Fruit fly (Drosophila melanogaster) whole organism, embryonic: Measurements from ENCODE around the gene Hgsnat.

ENCODE experiments used
- Aef1 ChIP-seq: fragments of 200-800 bp; sonication (Bioruptor generic); IDR thresholded peaks from 3 replicates; pipeline ENCODE4 v1.3.6; 2022; ENCODE audit warnings: missing biosample characterization, missing genetic modification characterization
- CG11456 ChIP-seq: fragments of 200-800 bp; sonication (Bioruptor generic); IDR thresholded peaks from 3 replicates; pipeline ENCODE4 v1.3.6; 2022; ENCODE audit warnings: missing biosample characterization, missing genetic modification characterization
- CG12071 ChIP-seq: fragments of 200-800 bp; sonication (Bioruptor generic); optimal IDR thresholded peaks from 3 replicates; lab custom pipeline; 2018; ENCODE audit warnings: missing biosample characterization, mild to moderate bottlenecking, missing genetic modification characterization
- CG12391 ChIP-seq: fragments of 200-800 bp; sonication (Bioruptor generic); optimal IDR thresholded peaks from 3 replicates; lab custom pipeline; 2018; ENCODE audit warnings: missing biosample characterization, mild to moderate bottlenecking, missing genetic modification characterization, moderate library complexity
- CG1647 ChIP-seq: fragments of 200-800 bp; sonication (Bioruptor generic); optimal IDR thresholded peaks from 3 replicates; lab custom pipeline; 2016; ENCODE audit warnings: missing biosample characterization, missing genetic modification characterization
- CG18262 ChIP-seq: fragments of 200-800 bp; optimal IDR thresholded peaks from 3 replicates; lab custom pipeline; 2019; ENCODE audit warnings: missing biosample characterization, mild to moderate bottlenecking, missing genetic modification characterization, moderate library complexity
- CG18476 ChIP-seq: fragments of 200-800 bp; sonication (Bioruptor generic); optimal IDR thresholded peaks from 2 replicates; lab custom pipeline; 2016; ENCODE audit warnings: missing biosample characterization, mild to moderate bottlenecking, missing genetic modification characterization
- CG2678 ChIP-seq: fragments of 200-800 bp; sonication (Bioruptor generic); optimal IDR thresholded peaks from 3 replicates; lab custom pipeline; 2019; ENCODE audit warnings: missing biosample characterization, mild to moderate bottlenecking, missing genetic modification characterization, moderate library complexity
- CG32772 ChIP-seq: fragments of 200-800 bp; sonication (Bioruptor generic); IDR thresholded peaks from 2 replicates; pipeline ENCODE4 v1.3.6; 2022; ENCODE audit warnings: missing biosample characterization, missing genetic modification characterization
- CG34224 ChIP-seq: fragments of 200-800 bp; sonication (Bioruptor generic); IDR thresholded peaks from 3 replicates; pipeline ENCODE4 v1.3.6; 2022; ENCODE audit warnings: missing biosample characterization, missing genetic modification characterization; ENCODE audit not compliant: partially characterized antibody
- CG5245 ChIP-seq: fragments of 200-800 bp; sonication (Bioruptor generic); optimal IDR thresholded peaks from 3 replicates; lab custom pipeline; 2016; ENCODE audit warnings: missing biosample characterization, missing genetic modification characterization
- CG8281 ChIP-seq: fragments of 200-800 bp; sonication (Bioruptor generic); optimal IDR thresholded peaks from 2 replicates; lab custom pipeline; 2018; ENCODE audit warnings: missing biosample characterization, mild to moderate bottlenecking, missing genetic modification characterization, moderate library complexity
- CG8290 ChIP-seq, 3 experiments: fragments of 200-800 bp; sonication (Bioruptor generic); optimal IDR thresholded peaks; 2 replicates each; lab custom pipeline; 2016 to 2019; ENCODE audit warnings: missing biosample characterization in 3 of 3, missing genetic modification characterization in 3 of 3, mild to moderate bottlenecking in 2 of 3, moderate library complexity in 1 of 3
- CG9932 ChIP-seq: fragments of 200-800 bp; sonication (Bioruptor generic); IDR thresholded peaks from 2 replicates; pipeline ENCODE4 v1.3.6; 2022; ENCODE audit warnings: missing biosample characterization, missing genetic modification characterization
- Chrac-16 ChIP-seq: fragments of 200-800 bp; sonication (Bioruptor generic); optimal IDR thresholded peaks from 3 replicates; lab custom pipeline; 2016; ENCODE audit warnings: missing biosample characterization, missing genetic modification characterization
- D19A ChIP-seq: fragments of 200-800 bp; optimal IDR thresholded peaks from 3 replicates; lab custom pipeline; 2019; ENCODE audit warnings: missing biosample characterization, mild to moderate bottlenecking, missing genetic modification characterization, moderate library complexity
- E2f1 ChIP-seq: fragments of 200-800 bp; sonication (Bioruptor generic); IDR thresholded peaks from 2 replicates; pipeline ENCODE4 v1.3.6; 2022; ENCODE audit warnings: missing biosample characterization, missing genetic modification characterization
- HLH3B ChIP-seq: fragments of 200-800 bp; sonication (Bioruptor generic); IDR thresholded peaks from 2 replicates; pipeline ENCODE4 v1.3.6; 2022; ENCODE audit warnings: missing biosample characterization, missing genetic modification characterization
- HLH54F ChIP-seq: fragments of 200-800 bp; sonication (Bioruptor generic); optimal IDR thresholded peaks from 3 replicates; lab custom pipeline; 2016; ENCODE audit warnings: missing biosample characterization, missing genetic modification characterization
- Hmx ChIP-seq: fragments of 200-800 bp; sonication (Bioruptor generic); optimal IDR thresholded peaks from 2 replicates; lab custom pipeline; 2016; ENCODE audit warnings: missing biosample characterization, missing genetic modification characterization
- Hr39 ChIP-seq: fragments of >200 bp; optimal IDR thresholded peaks from 2 replicates; lab custom pipeline; 2017
- Max ChIP-seq: fragments of 200-800 bp; sonication (Bioruptor generic); optimal IDR thresholded peaks from 2 replicates; lab custom pipeline; 2016; ENCODE audit warnings: missing biosample characterization, mild to moderate bottlenecking, missing genetic modification characterization
- NK7.1 ChIP-seq: fragments of 200-800 bp; sonication (Bioruptor generic); optimal IDR thresholded peaks from 3 replicates; lab custom pipeline; 2016; ENCODE audit warnings: missing biosample characterization, missing genetic modification characterization
- Nf-YA ChIP-seq: fragments of 200-800 bp; sonication (Bioruptor generic); IDR thresholded peaks from 2 replicates; pipeline ENCODE4 v1.3.6; 2022; ENCODE audit warnings: missing biosample characterization, missing genetic modification characterization
- ash1 ChIP-seq: fragments of 200-800 bp; sonication (Bioruptor generic); optimal IDR thresholded peaks from 2 replicates; lab custom pipeline; 2018; ENCODE audit warnings: missing biosample characterization, mild to moderate bottlenecking, missing genetic modification characterization
- corto ChIP-seq: fragments of 200-800 bp; sonication (Bioruptor generic); optimal IDR thresholded peaks from 2 replicates; lab custom pipeline; 2016; ENCODE audit warnings: missing biosample characterization, mild to moderate bottlenecking, missing genetic modification characterization, moderate library complexity
- crol ChIP-seq: fragments of 200-800 bp; sonication (Bioruptor generic); IDR thresholded peaks from 2 replicates; pipeline ENCODE4 v1.3.6; 2022; ENCODE audit warnings: missing biosample characterization, missing genetic modification characterization
- dmrt11E ChIP-seq: fragments of 200-800 bp; sonication (Bioruptor generic); optimal IDR thresholded peaks from 3 replicates; lab custom pipeline; 2018; ENCODE audit warnings: missing biosample characterization, mild to moderate bottlenecking, missing genetic modification characterization, moderate library complexity
- esg ChIP-seq: fragments of 200-800 bp; sonication (Bioruptor generic); conservative IDR thresholded peaks from 2 replicates; pipeline ENCODE4 v1.3.6; 2022; ENCODE audit warnings: missing biosample characterization, missing genetic modification characterization
- gfzf ChIP-seq: fragments of 200-800 bp; sonication (Bioruptor generic); optimal IDR thresholded peaks from 2 replicates; lab custom pipeline; 2016; ENCODE audit warnings: missing biosample characterization, mild to moderate bottlenecking, missing genetic modification characterization, moderate library complexity
- grau ChIP-seq: fragments of 200-800 bp; optimal IDR thresholded peaks from 3 replicates; lab custom pipeline; 2019; ENCODE audit warnings: missing biosample characterization, mild to moderate bottlenecking, missing genetic modification characterization, moderate library complexity
- gro ChIP-seq: fragments of 200-800 bp; sonication (Bioruptor generic); optimal IDR thresholded peaks from 2 replicates; lab custom pipeline; 2016; ENCODE audit warnings: missing biosample characterization, missing genetic modification characterization
- gsb ChIP-seq: fragments of 200-800 bp; sonication (Bioruptor generic); IDR thresholded peaks from 2 replicates; pipeline ENCODE4 v1.3.6; 2022; ENCODE audit warnings: missing biosample characterization, missing genetic modification characterization
- hbn ChIP-seq: fragments of 200-800 bp; sonication (Bioruptor generic); IDR thresholded peaks from 2 replicates; pipeline ENCODE4 v1.3.6; 2022; ENCODE audit warnings: missing biosample characterization, missing genetic modification characterization; ENCODE audit not compliant: partially characterized antibody
- maf-S ChIP-seq: fragments of 200-800 bp; sonication (Bioruptor generic); optimal IDR thresholded peaks from 2 replicates; lab custom pipeline; 2016; ENCODE audit warnings: missing biosample characterization, missing genetic modification characterization
- nom ChIP-seq: fragments of 200-800 bp; sonication (Bioruptor generic); optimal IDR thresholded peaks from 2 replicates; lab custom pipeline; 2017; ENCODE audit warnings: missing biosample characterization, missing genetic modification characterization, mild to moderate bottlenecking, moderate library complexity, missing genetic modification reagents
- pan ChIP-seq, 4 experiments: fragments of >200 bp in 3 of 4; fragments of 200-800 bp in 1 of 4; sonication (Bioruptor generic) in 1 of 4; optimal IDR thresholded peaks in 3 of 4; IDR thresholded peaks in 1 of 4; 2 replicates each; pipeline versions ENCODE4 v1.3.6 to Lab custom; 2017 to 2022; ENCODE audit warnings: missing biosample characterization in 2 of 4, missing genetic modification characterization in 2 of 4, mixed read lengths in 1 of 4
- pzg ChIP-seq: fragments of 200-800 bp; sonication (Bioruptor generic); optimal IDR thresholded peaks from 3 replicates; lab custom pipeline; 2018; ENCODE audit warnings: missing biosample characterization, mild to moderate bottlenecking, missing genetic modification characterization, moderate library complexity
- repo ChIP-seq: fragments of 200-800 bp; sonication (Bioruptor generic); optimal IDR thresholded peaks from 2 replicates; lab custom pipeline; 2016; ENCODE audit warnings: missing biosample characterization, missing genetic modification characterization
- sisA ChIP-seq: fragments of 200-800 bp; sonication (Bioruptor generic); IDR thresholded peaks from 2 replicates; pipeline ENCODE4 v1.3.6; 2022; ENCODE audit warnings: missing biosample characterization, missing genetic modification characterization
- sqz ChIP-seq: fragments of 200-800 bp; sonication (Bioruptor generic); optimal IDR thresholded peaks from 3 replicates; lab custom pipeline; 2018; ENCODE audit warnings: missing biosample characterization, mild to moderate bottlenecking, missing genetic modification characterization
- stwl ChIP-seq: fragments of 200-800 bp; sonication (Bioruptor generic); optimal IDR thresholded peaks from 3 replicates; lab custom pipeline; 2018; ENCODE audit warnings: missing biosample characterization, mild to moderate bottlenecking, missing genetic modification characterization, moderate library complexity
- tgo ChIP-seq: fragments of 200-800 bp; sonication (Bioruptor generic); IDR thresholded peaks from 3 replicates; pipeline ENCODE4 v1.3.6; 2022; ENCODE audit warnings: missing biosample characterization, missing genetic modification characterization
- trem ChIP-seq: fragments of 200-800 bp; optimal IDR thresholded peaks from 3 replicates; lab custom pipeline; 2019; ENCODE audit warnings: missing biosample characterization, mild to moderate bottlenecking, missing genetic modification characterization, moderate library complexity
- zfh2 ChIP-seq: fragments of 200-800 bp; sonication (Bioruptor generic); optimal IDR thresholded peaks from 2 replicates; lab custom pipeline; 2016; ENCODE audit warnings: missing biosample characterization, missing genetic modification characterization

Gene Hgsnat

dm6 chrX:4940527-4940926, 22.0 kb downstream of the Hgsnat start (continued):
- TF ChIP-seq CG11456 = no peak
- TF ChIP-seq sqz (GFP tag; lab: Kevin White, UChicago) = peak; percentile 86
- TF ChIP-seq Chrac-16 (GFP tag; lab: Kevin White, UChicago) = no peak
- no peak for TF ChIP-seq esg (GFP tag; lab: Robert Waterston, UW)
- no peak for TF ChIP-seq Nf-YA
- TF ChIP-seq gsb (GFP tag; lab: Robert Waterston, UW) = no peak
- TF ChIP-seq hbn (GFP tag; lab: Robert Waterston, UW) = no peak
- no peak for TF ChIP-seq pan (optimal IDR thresholded peaks at IDR 0.05; lab: Kevin White, UChicago)
- TF ChIP-seq pan (GFP tag; optimal IDR thresholded peaks at IDR 0.05 in 1 of 2, IDR thresholded peaks at IDR 0.05 in 1 of 2) = no peak
- TF ChIP-seq Hr39 (lab: Kevin White, UChicago) = no peak
- TF ChIP-seq CG1647 (GFP tag; lab: Kevin White, UChicago) = no peak
- peak; percentile 44; the same call in 2 of the 3 replicates for TF ChIP-seq Aef1 (GFP tag; lab: Robert Waterston, UW)
- no peak for TF ChIP-seq trem (tag; lab: Kevin White, UChicago)
- TF ChIP-seq grau (tag; lab: Kevin White, UChicago) = peak; percentile 88

- no peak for TF ChIP-seq maf-S (GFP tag; lab: Kevin White, UChicago)
- TF ChIP-seq CG2678 (tag; lab: Kevin White, UChicago) = no peak
- no peak for TF ChIP-seq Chrac-16 (GFP tag; lab: Kevin White, UChicago)
- TF ChIP-seq CG5245 (GFP tag; lab: Kevin White, UChicago) = no peak
- no peak for TF ChIP-seq CG12071
- TF ChIP-seq nom (GFP tag; lab: Kevin White, UChicago) = peak; percentile 36
- TF ChIP-seq E2f1 (GFP tag; lab: Robert Waterston, UW) = no peak
Measured at dm6 chrX:4941512-4941911, 23.0 kb downstream of the Hgsnat start.

- TF ChIP-seq HLH3B (GFP tag; lab: Robert Waterston, UW) = no peak
- TF ChIP-seq ash1 (GFP tag; lab: Kevin White, UChicago) = no peak
- TF ChIP-seq D19A (tag; lab: Kevin White, UChicago) = peak; percentile 66
- no peak for TF ChIP-seq CG34224 (GFP tag; lab: Robert Waterston, UW)
Measured at dm6 chrX:4943505-4943904, 25.0 kb downstream of the Hgsnat start.

- TF ChIP-seq hbn (GFP tag; lab: Robert Waterston, UW) (peak; percentile 95), gro (peak; percentile 18), CG18262 (tag; lab: Kevin White, UChicago) (peak; percentile 22), gfzf (no peak), stwl (tag; lab: Kevin White, UChicago) (peak; percentile 6), CG9932 (GFP tag; lab: Robert Waterston, UW) (peak; percentile 53), CG8281 (peak; percentile 96), corto (no peak), repo (GFP tag; lab: Kevin White, UChicago) (peak; percentile 29), NK7.1 (no peak), crol (GFP tag; lab: Robert Waterston, UW) (0 out of 2 replicates have a peak, but pooled peaks have one; percentile 8), CG12391 (tag; lab: Kevin White, UChicago) (peak; percentile 12), CG18476 (GFP tag; lab: Kevin White, UChicago) (no peak), dmrt11E (tag; lab: Kevin White, UChicago) (no peak), CG32772 (GFP tag; lab: Robert Waterston, UW) (no peak), sisA (GFP tag; lab: Robert Waterston, UW) (0 out of 2 replicates have a peak, but pooled peaks have one; percentile 19), Max (GFP tag; lab: Kevin White, UChicago) (no peak), zfh2 (GFP tag; lab: Kevin White, UChicago) (peak; percentile 14), tgo (GFP tag; lab: Robert Waterston, UW) (no peak), pzg (GFP tag; lab: Kevin White, UChicago) (peak; percentile 39), HLH54F (GFP tag; lab: Kevin White, UChicago) (no peak), Hmx (GFP tag; lab: Kevin White, UChicago) (no peak), CG8290 (GFP tag; optimal IDR thresholded peaks at IDR 0.05; lab: Kevin White, UChicago) (peak; percentile 88), CG8290 (tag; optimal IDR thresholded peaks at IDR 0.05; lab: Kevin White, UChicago) (peak in 1 of 2 experiments; percentile 77)
Measured at dm6 chrX:4955788-4956442, 37.4 kb downstream of the Hgsnat start.
